Fruit fly (Drosophila melanogaster) Kc167 (cell line): ENCODE measurements around the gene CG33285.

Experiments
- Myc ChIP-seq: fragments of >200 bp; optimal IDR thresholded peaks from 2 replicates; lab custom pipeline; 2017; ENCODE audit warnings: missing external identifiers
- Sin3A ChIP-seq: fragments of >200 bp; optimal IDR thresholded peaks from 2 replicates; lab custom pipeline; 2018; ENCODE audit warnings: missing external identifiers
- h ChIP-seq: fragments of >200 bp; optimal IDR thresholded peaks from 3 replicates; lab custom pipeline; 2018; ENCODE audit warnings: missing external identifiers
- insv ChIP-seq: fragments of >200 bp; optimal IDR thresholded peaks from 3 replicates; lab custom pipeline; 2018; ENCODE audit warnings: missing external identifiers
- psq ChIP-seq: fragments of >200 bp; optimal IDR thresholded peaks from 2 replicates; lab custom pipeline; 2017; ENCODE audit warnings: missing external identifiers
- ttk ChIP-seq: sonication (Bioruptor generic); optimal IDR thresholded peaks from 2 replicates; lab custom pipeline; 2017; ENCODE audit warnings: missing external identifiers

DNA sequence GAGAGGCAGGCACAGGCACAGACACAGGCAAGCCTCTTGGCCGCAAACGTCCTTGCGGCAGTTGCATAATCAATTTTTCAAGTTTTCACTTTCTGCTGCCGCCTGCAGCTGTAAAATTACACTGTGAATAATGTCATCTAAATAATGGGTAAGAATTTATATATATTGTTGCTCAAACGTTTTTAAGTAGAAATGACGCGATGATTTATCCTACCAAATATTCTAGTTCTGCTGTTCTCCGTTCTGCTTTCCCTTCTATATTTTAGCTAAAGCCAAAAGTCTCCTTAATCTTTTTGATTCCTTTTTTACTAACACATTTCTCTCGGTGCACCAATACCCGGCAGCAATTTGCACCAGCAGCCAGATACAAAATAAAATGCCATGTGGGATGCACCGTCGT is 8.4 kb downstream of the CG33285 start:
- no peak for TF ChIP-seq Sin3A (lab: Kevin White, UChicago)
- TF ChIP-seq h = no peak
- no peak for TF ChIP-seq insv (lab: Kevin White, UChicago)
- TF ChIP-seq psq (lab: Kevin White, UChicago) = no peak
- no peak for TF ChIP-seq ttk (lab: Kevin White, UChicago)
- TF ChIP-seq Myc (lab: Kevin White, UChicago) = no peak
